Worm (Caenorhabditis elegans) whole organism, L2 larva: Measurements from ENCODE around the gene srw-101.
A peak's percentile ranks its signal among the peaks of the same experiment; 100 is the strongest.

Source experiments
- C34F6.9 ChIP-seq: fragments of 150-350 bp; optimal IDR thresholded peaks from 2 replicates; lab custom pipeline; 2014; ENCODE audit warnings: missing biosample characterization, missing genetic modification characterization
- lsy-2 ChIP-seq, 2 experiments: fragments of 150-350 bp in 1 of 2; sonication (generic microtip) in 1 of 2; optimal IDR thresholded peaks; 2 replicates each; lab custom pipeline; 2014 to 2017; ENCODE audit warnings: missing biosample characterization in 2 of 2, missing genetic modification characterization in 2 of 2
- nhr-10 ChIP-seq: sonication (generic microtip); optimal IDR thresholded peaks from 2 replicates; lab custom pipeline; 2017; ENCODE audit warnings: missing biosample characterization, missing genetic modification characterization
- unc-55 ChIP-seq: fragments of 150-350 bp; sonication (generic microtip); optimal IDR thresholded peaks from 3 replicates; lab custom pipeline; 2014; ENCODE audit warnings: missing biosample characterization, missing genetic modification reagents, missing genetic modification characterization
- zag-1 ChIP-seq: fragments of 150-350 bp; optimal IDR thresholded peaks from 2 replicates; lab custom pipeline; 2014; ENCODE audit warnings: missing biosample characterization, missing genetic modification characterization

The srw-101 gene

ce11 chrV:1773120-1773519 is 51.1 kb downstream of the srw-101 start:
- TF ChIP-seq lsy-2 (tag; optimal IDR thresholded peaks at IDR 0.05; lab: Kevin White, UChicago): peak in 1 of 2 experiments; percentile 45
- TF ChIP-seq unc-55 (GFP tag; lab: Kevin White, UChicago): peak; percentile 23
- TF ChIP-seq zag-1 (tag; lab: Kevin White, UChicago): no peak
- peak; percentile 10 for TF ChIP-seq C34F6.9
- TF ChIP-seq nhr-10: no peak
- TF ChIP-seq, all 48 proteins: peak for 3
